Worm (Caenorhabditis elegans) whole organism, L4 larva: ENCODE measurements around the gene ZK673.6.

Source experiments
- D1046.2 ChIP-seq: fragments of 200-800 bp; sonication (Bioruptor generic); IDR thresholded peaks from 2 replicates; pipeline ENCODE4 v1.3.6; 2022; ENCODE audit warnings: missing genetic modification characterization, missing compliant biosample characterization
- F26F4.8 ChIP-seq: fragments of 200-800 bp; sonication (Bioruptor generic); conservative IDR thresholded peaks from 2 replicates; pipeline ENCODE4 v1.3.6; 2022; ENCODE audit warnings: missing genetic modification characterization, missing compliant biosample characterization
- T20F7.1 ChIP-seq: fragments of 200-800 bp; sonication (Bioruptor generic); optimal IDR thresholded peaks from 2 replicates; lab custom pipeline; 2018; ENCODE audit warnings: mild to moderate bottlenecking, missing genetic modification characterization, missing compliant biosample characterization
- Y48G9A.11 ChIP-seq: fragments of 200-800 bp; sonication (Bioruptor generic); IDR thresholded peaks from 2 replicates; pipeline ENCODE4 v1.3.6; 2022; ENCODE audit warnings: missing genetic modification reagents, missing genetic modification characterization, missing compliant biosample characterization
- Y75B8A.6 ChIP-seq: fragments of 200-800 bp; sonication (Bioruptor generic); IDR thresholded peaks from 2 replicates; pipeline ENCODE4 v1.3.6; 2022; ENCODE audit warnings: missing genetic modification reagents, missing genetic modification characterization, missing compliant biosample characterization
- aha-1 ChIP-seq: fragments of 150-350 bp; peaks from one replicate; lab custom pipeline; 2014; ENCODE audit warnings: missing biosample characterization, missing genetic modification characterization
- ama-1 ChIP-seq: fragments of 150-350 bp; optimal IDR thresholded peaks from 2 replicates; lab custom pipeline; 2014; ENCODE audit warnings: inconsistent platforms, mixed read lengths
- arid-1 ChIP-seq: fragments of 200-800 bp; sonication (Bioruptor generic); conservative IDR thresholded peaks from 2 replicates; pipeline ENCODE4 v1.3.6; 2022; ENCODE audit warnings: missing genetic modification reagents, missing genetic modification characterization, missing compliant biosample characterization
- ceh-28 ChIP-seq: fragments of 150-350 bp; optimal IDR thresholded peaks from 2 replicates; lab custom pipeline; 2014; ENCODE audit warnings: missing biosample characterization, missing genetic modification reagents, missing genetic modification characterization
- ceh-44 ChIP-seq: fragments of 200-800 bp; sonication (Bioruptor generic); IDR thresholded peaks from 2 replicates; pipeline ENCODE4 v1.3.6; 2022; ENCODE audit warnings: missing genetic modification reagents, missing genetic modification characterization, missing compliant biosample characterization
- ces-1 ChIP-seq: fragments of 150-350 bp; sonication (generic microtip); optimal IDR thresholded peaks from 4 replicates; lab custom pipeline; 2014; ENCODE audit warnings: missing biosample characterization, missing genetic modification reagents, missing genetic modification characterization
- daf-16 ChIP-seq, 3 experiments: sonication (generic microtip); optimal IDR thresholded peaks; 2 replicates each; lab custom pipeline; 2016 to 2017; ENCODE audit warnings: missing genetic modification characterization in 3 of 3, missing genetic modification reagents in 3 of 3, mild to moderate bottlenecking in 2 of 3, missing compliant biosample characterization in 2 of 3, missing biosample characterization in 1 of 3, moderate library complexity in 1 of 3
- daf-19 ChIP-seq: fragments of 200-800 bp; sonication (Bioruptor generic); conservative IDR thresholded peaks from 2 replicates; pipeline ENCODE4 v1.3.6; 2022; ENCODE audit warnings: missing genetic modification characterization, missing compliant biosample characterization
- daf-8 ChIP-seq: fragments of 200-800 bp; sonication (Bioruptor generic); IDR thresholded peaks from 2 replicates; pipeline ENCODE4 v1.3.6; 2022; ENCODE audit warnings: missing genetic modification characterization, missing compliant biosample characterization
- dmd-6 ChIP-seq: fragments of 200-800 bp; sonication (Bioruptor generic); IDR thresholded peaks from 2 replicates; pipeline ENCODE4 v1.3.6; 2022; ENCODE audit warnings: missing genetic modification reagents, missing genetic modification characterization, missing compliant biosample characterization
- dmd-8 ChIP-seq: fragments of 200-800 bp; sonication (Bioruptor generic); IDR thresholded peaks from 2 replicates; pipeline ENCODE4 v1.3.6; 2022; ENCODE audit warnings: missing genetic modification characterization, missing compliant biosample characterization
- duxl-1 ChIP-seq: sonication (generic microtip); optimal IDR thresholded peaks from 2 replicates; lab custom pipeline; 2016; ENCODE audit warnings: mild to moderate bottlenecking, missing genetic modification characterization, moderate library complexity, missing compliant biosample characterization; ENCODE audit not compliant: poor library complexity
- egl-27 ChIP-seq: sonication (generic microtip); optimal IDR thresholded peaks from 3 replicates; lab custom pipeline; 2017; ENCODE audit warnings: missing biosample characterization, missing genetic modification reagents, missing genetic modification characterization
- egl-43 ChIP-seq: fragments of 200-800 bp; sonication (Bioruptor generic); IDR thresholded peaks from 2 replicates; pipeline ENCODE4 v1.3.6; 2022; ENCODE audit warnings: missing genetic modification reagents, missing genetic modification characterization, missing compliant biosample characterization
- fkh-10 ChIP-seq: fragments of 150-350 bp; optimal IDR thresholded peaks from 2 replicates; lab custom pipeline; 2014; ENCODE audit warnings: missing biosample characterization, missing genetic modification reagents, missing genetic modification characterization
- hif-1 ChIP-seq, 2 experiments: sonication (generic microtip); optimal IDR thresholded peaks; 2 replicates each; lab custom pipeline; 2016 to 2017; ENCODE audit warnings: missing compliant biosample characterization in 2 of 2, missing genetic modification characterization in 2 of 2, missing genetic modification reagents in 2 of 2, missing genotype in 2 of 2, mild to moderate bottlenecking in 1 of 2
- hlh-11 ChIP-seq: fragments of 200-800 bp; sonication (Bioruptor generic); optimal IDR thresholded peaks from 2 replicates; lab custom pipeline; 2018; ENCODE audit warnings: mild to moderate bottlenecking, missing genetic modification characterization, missing compliant biosample characterization
- hlh-30 ChIP-seq: sonication (generic microtip); optimal IDR thresholded peaks from 2 replicates; lab custom pipeline; 2017; ENCODE audit warnings: antibody characterized with exemption, mild to moderate bottlenecking, missing genetic modification characterization, missing compliant biosample characterization; ENCODE audit not compliant: insufficient read depth
- hmg-1.1 ChIP-seq: fragments of 200-800 bp; sonication (Bioruptor generic); IDR thresholded peaks from 2 replicates; pipeline ENCODE4 v1.3.6; 2022; ENCODE audit warnings: missing genetic modification reagents, missing genetic modification characterization, missing compliant biosample characterization
- lim-7 ChIP-seq: fragments of 200-800 bp; sonication (Bioruptor generic); IDR thresholded peaks from 2 replicates; pipeline ENCODE4 v1.3.6; 2022; ENCODE audit warnings: missing genetic modification characterization, missing compliant biosample characterization
- lin-15B ChIP-seq: fragments of 150-350 bp; sonication (generic microtip); optimal IDR thresholded peaks from 3 replicates; lab custom pipeline; 2014; ENCODE audit warnings: missing biosample characterization, missing genetic modification characterization
- lin-29 ChIP-seq: fragments of 200-800 bp; sonication (Bioruptor generic); IDR thresholded peaks from 2 replicates; pipeline ENCODE4 v1.3.6; 2022; ENCODE audit warnings: missing genetic modification reagents, missing genetic modification characterization, missing compliant biosample characterization
- lin-38 ChIP-seq: fragments of 200-800 bp; sonication (Bioruptor generic); IDR thresholded peaks from 2 replicates; pipeline ENCODE4 v1.3.6; 2022; ENCODE audit warnings: missing genetic modification reagents, missing genetic modification characterization, missing compliant biosample characterization
- lin-39 ChIP-seq: fragments of 150-350 bp; optimal IDR thresholded peaks from 2 replicates; lab custom pipeline; 2014; ENCODE audit warnings: missing biosample characterization, missing genetic modification reagents, missing genetic modification characterization
- lir-3 ChIP-seq: sonication (generic microtip); optimal IDR thresholded peaks from 2 replicates; lab custom pipeline; 2016; ENCODE audit warnings: mild to moderate bottlenecking, missing genetic modification characterization, missing compliant biosample characterization
- madf-9 ChIP-seq: fragments of 200-800 bp; sonication (Bioruptor generic); conservative IDR thresholded peaks from 2 replicates; pipeline ENCODE4 v1.3.6; 2022; ENCODE audit warnings: missing genetic modification reagents, missing genetic modification characterization, missing compliant biosample characterization
- mdl-1 ChIP-seq, 2 experiments: fragments of 150-350 bp in 1 of 2; sonication (generic microtip) in 1 of 2; optimal IDR thresholded peaks; 2 replicates each; lab custom pipeline; 2014 to 2017; ENCODE audit warnings: missing biosample characterization in 2 of 2, missing genetic modification characterization in 2 of 2
- mes-2 ChIP-seq: sonication (generic microtip); optimal IDR thresholded peaks from 2 replicates; lab custom pipeline; 2016; ENCODE audit warnings: missing genotype, mild to moderate bottlenecking, missing genetic modification characterization, missing compliant biosample characterization; ENCODE audit not compliant: poor library complexity, severe bottlenecking
- mxl-2 ChIP-seq: fragments of 200-800 bp; sonication (Bioruptor generic); conservative IDR thresholded peaks from 2 replicates; pipeline ENCODE4 v1.3.6; 2022; ENCODE audit warnings: missing genetic modification reagents, missing genetic modification characterization, missing compliant biosample characterization
- mxl-3 ChIP-seq: fragments of 200-800 bp; sonication (Bioruptor generic); optimal IDR thresholded peaks from 2 replicates; lab custom pipeline; 2018; ENCODE audit warnings: mild to moderate bottlenecking, missing genetic modification characterization, missing compliant biosample characterization
- nhr-10 ChIP-seq: fragments of 150-350 bp; optimal IDR thresholded peaks from 2 replicates; lab custom pipeline; 2014; ENCODE audit warnings: missing biosample characterization, missing genetic modification characterization
- nhr-111 ChIP-seq: fragments of 200-800 bp; sonication (Bioruptor generic); optimal IDR thresholded peaks from 2 replicates; lab custom pipeline; 2018; ENCODE audit warnings: mild to moderate bottlenecking, missing genetic modification characterization, missing compliant biosample characterization
- nhr-28 ChIP-seq: fragments of 150-350 bp; optimal IDR thresholded peaks from 2 replicates; lab custom pipeline; 2014; ENCODE audit warnings: missing biosample characterization, missing genetic modification characterization
- nhr-6 ChIP-seq: fragments of 150-350 bp; optimal IDR thresholded peaks from 2 replicates; lab custom pipeline; 2014; ENCODE audit warnings: missing biosample characterization, missing genetic modification characterization
- pha-4 ChIP-seq, 2 experiments: fragments of 150-350 bp in 1 of 2; fragments of 200-800 bp in 1 of 2; sonication (Bioruptor generic) in 1 of 2; IDR thresholded peaks in 1 of 2; optimal IDR thresholded peaks in 1 of 2; 2 replicates each; pipeline versions ENCODE4 v1.3.6 to Lab custom; 2014 to 2022; ENCODE audit warnings: missing genetic modification characterization in 2 of 2, missing genetic modification reagents in 2 of 2, missing biosample characterization in 1 of 2, missing compliant biosample characterization in 1 of 2
- php-3 ChIP-seq: fragments of 200-800 bp; sonication (Bioruptor generic); IDR thresholded peaks from 2 replicates; pipeline ENCODE4 v1.3.6; 2022; ENCODE audit warnings: missing genetic modification reagents, missing genetic modification characterization, missing compliant biosample characterization
- pqm-1 ChIP-seq: sonication (generic microtip); optimal IDR thresholded peaks from 2 replicates; lab custom pipeline; 2017; ENCODE audit warnings: missing biosample characterization, missing genetic modification characterization
- rbr-2 ChIP-seq: sonication (generic microtip); optimal IDR thresholded peaks from 2 replicates; lab custom pipeline; 2016; ENCODE audit warnings: missing genotype, missing genetic modification characterization, missing compliant biosample characterization
- skn-1 ChIP-seq: fragments of 150-350 bp; optimal IDR thresholded peaks from 2 replicates; lab custom pipeline; 2014; ENCODE audit warnings: missing biosample characterization, missing genetic modification characterization
- snpc-1.2 ChIP-seq: fragments of 200-800 bp; sonication (Bioruptor generic); IDR thresholded peaks from 2 replicates; pipeline ENCODE4 v1.3.6; 2022; ENCODE audit warnings: missing genetic modification reagents, missing genetic modification characterization, missing compliant biosample characterization
- tag-97 ChIP-seq: fragments of 200-800 bp; sonication (Bioruptor generic); IDR thresholded peaks from 2 replicates; pipeline ENCODE4 v1.3.6; 2022; ENCODE audit warnings: missing genetic modification characterization, missing compliant biosample characterization
- tra-1 ChIP-seq: fragments of 200-800 bp; sonication (Bioruptor generic); IDR thresholded peaks from 2 replicates; pipeline ENCODE4 v1.3.6; 2022; ENCODE audit warnings: missing genetic modification reagents, missing genetic modification characterization, missing compliant biosample characterization
- vab-7 ChIP-seq: fragments of 200-800 bp; sonication (Bioruptor generic); IDR thresholded peaks from 2 replicates; pipeline ENCODE4 v1.3.6; 2022; ENCODE audit warnings: missing genetic modification reagents, missing genetic modification characterization, missing compliant biosample characterization
- zfp-2 ChIP-seq: sonication (generic microtip); optimal IDR thresholded peaks from 2 replicates; lab custom pipeline; 2016; ENCODE audit warnings: mild to moderate bottlenecking, missing genetic modification characterization, missing compliant biosample characterization
- ztf-11 ChIP-seq: fragments of 150-350 bp; optimal IDR thresholded peaks from 2 replicates; lab custom pipeline; 2014; ENCODE audit warnings: missing biosample characterization, missing genetic modification characterization

ZK673.6 gene

DNA sequence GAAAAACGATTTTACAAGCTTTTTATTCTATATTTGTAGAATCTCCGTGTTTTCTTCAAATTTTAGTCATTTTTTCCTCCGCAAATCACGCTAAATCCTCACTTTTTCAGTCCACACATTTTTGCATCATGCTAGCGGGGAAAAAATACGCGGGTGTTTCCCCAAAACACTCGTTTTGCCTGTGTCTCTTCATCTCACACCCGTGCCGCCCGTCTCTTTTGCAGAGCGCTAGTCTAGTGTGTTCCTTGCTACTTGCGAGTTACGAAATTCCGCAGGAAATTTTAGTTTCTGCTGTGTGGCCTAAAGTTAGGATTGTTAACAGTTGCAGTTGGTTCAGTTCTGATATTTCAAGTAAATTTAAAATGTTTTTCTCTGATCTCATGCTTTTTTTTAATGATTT is 18.4 kb downstream of the ZK673.6 start:
- TF ChIP-seq lin-38 (GFP tag; lab: Robert Waterston, UW) = no peak; the same call in 1 of the 2 replicates
- peak; percentile 38; the same call in 1 of the 2 replicates for TF ChIP-seq dmd-6
- TF ChIP-seq ceh-44 (GFP tag; lab: Robert Waterston, UW) = no peak
- no peak for TF ChIP-seq T20F7.1 (GFP tag; lab: Kevin White, UChicago)
- no peak for TF ChIP-seq php-3 (GFP tag; lab: Robert Waterston, UW)
- peak; percentile 44 for TF ChIP-seq mes-2
- peak; percentile 23 for TF ChIP-seq ama-1 (lab: Kevin White, UChicago)
- no peak for TF ChIP-seq zfp-2 (tag; lab: Kevin White, UChicago)
- peak; percentile 49 for TF ChIP-seq hlh-30 (tag; lab: Kevin White, UChicago)
- no peak for TF ChIP-seq arid-1 (GFP tag; lab: Robert Waterston, UW)
- TF ChIP-seq egl-27 = no peak
- TF ChIP-seq nhr-111 (GFP tag; lab: Kevin White, UChicago) = no peak
- no peak for TF ChIP-seq D1046.2 (GFP tag; lab: Robert Waterston, UW)
- no peak for TF ChIP-seq pqm-1
- peak; percentile 66 for TF ChIP-seq mxl-3 (GFP tag; lab: Kevin White, UChicago)
- TF ChIP-seq nhr-6 = no peak
- TF ChIP-seq lir-3 (tag; lab: Kevin White, UChicago) = no peak
- TF ChIP-seq daf-16 (GFP tag; optimal IDR thresholded peaks at IDR 0.05; lab: Kevin White, UChicago) = no peak
- peak; percentile 27 for TF ChIP-seq daf-16 (tag; optimal IDR thresholded peaks at IDR 0.05; lab: Kevin White, UChicago)
- TF ChIP-seq dmd-8 = no peak
- no peak for TF ChIP-seq fkh-10 (GFP tag; lab: Kevin White, UChicago)
- TF ChIP-seq madf-9 (GFP tag; lab: Robert Waterston, UW) = no peak
- peak; percentile 83 for TF ChIP-seq aha-1 (tag; lab: Kevin White, UChicago)
- peak; percentile 77 for TF ChIP-seq nhr-28 (tag; lab: Kevin White, UChicago)
- TF ChIP-seq egl-43 (GFP tag; lab: Robert Waterston, UW) = no peak
- TF ChIP-seq tag-97 (GFP tag; lab: Robert Waterston, UW) = no peak
- no peak for TF ChIP-seq ceh-28 (tag; lab: Kevin White, UChicago)
- TF ChIP-seq lin-39 (tag; lab: Kevin White, UChicago) = no peak
- TF ChIP-seq hlh-11 (tag; lab: Kevin White, UChicago) = peak; percentile 28
- TF ChIP-seq daf-8 (GFP tag; lab: Robert Waterston, UW) = no peak
- no peak for TF ChIP-seq lin-29 (GFP tag; lab: Robert Waterston, UW)
- TF ChIP-seq vab-7 (GFP tag; lab: Robert Waterston, UW) = no peak
- no peak for TF ChIP-seq nhr-10 (tag; lab: Kevin White, UChicago)
- no peak for TF ChIP-seq ces-1 (GFP tag; lab: Kevin White, UChicago)
- no peak for TF ChIP-seq lim-7 (GFP tag; lab: Robert Waterston, UW)
- TF ChIP-seq hif-1 (tag; optimal IDR thresholded peaks at IDR 0.05; lab: Kevin White, UChicago) = peak in 1 of 2 experiments; percentile 30
- TF ChIP-seq mdl-1 (tag; optimal IDR thresholded peaks at IDR 0.05; lab: Kevin White, UChicago) = peak; percentile 51 to 67
- no peak for TF ChIP-seq lin-15B (tag; lab: Kevin White, UChicago)
- TF ChIP-seq ztf-11 (tag; lab: Kevin White, UChicago) = no peak
- no peak for TF ChIP-seq duxl-1 (tag; lab: Kevin White, UChicago)
- no peak for TF ChIP-seq snpc-1.2
- TF ChIP-seq Y75B8A.6 (GFP tag; lab: Robert Waterston, UW) = no peak
- peak; percentile 64 for TF ChIP-seq hmg-1.1
- TF ChIP-seq pha-4 (GFP tag; IDR thresholded peaks at IDR 0.05; lab: Robert Waterston, UW) = no peak
- TF ChIP-seq pha-4 (tag; optimal IDR thresholded peaks at IDR 0.05; lab: Kevin White, UChicago) = peak; percentile 8
- no peak for TF ChIP-seq mxl-2
- peak; percentile 52; the same call in 1 of the 2 replicates for TF ChIP-seq tra-1 (GFP tag; lab: Robert Waterston, UW)
- no peak for TF ChIP-seq daf-19
- peak; percentile 33 for TF ChIP-seq rbr-2 (tag; lab: Kevin White, UChicago)
- no peak for TF ChIP-seq skn-1 (tag; lab: Kevin White, UChicago)
- no peak for TF ChIP-seq Y48G9A.11 (GFP tag; lab: Robert Waterston, UW)
- TF ChIP-seq F26F4.8 (GFP tag; lab: Robert Waterston, UW) = no peak
